Fruit fly (Drosophila melanogaster) whole organism, embryonic: ENCODE data around the gene Cnep1r2.

Experiments used
- Atf-2 ChIP-seq: fragments of 200-800 bp; sonication (Bioruptor generic); optimal IDR thresholded peaks from 2 replicates; lab custom pipeline; 2016; ENCODE audit warnings: missing biosample characterization, missing genetic modification characterization
- Awh ChIP-seq: fragments of 200-800 bp; sonication (Bioruptor generic); IDR thresholded peaks from 2 replicates; pipeline ENCODE4, ENCODE4 v1.3.6; 2022; ENCODE audit warnings: missing biosample characterization, missing genetic modification characterization
- CG11247 ChIP-seq: fragments of 200-800 bp; sonication (Bioruptor generic); IDR thresholded peaks from 2 replicates; pipeline ENCODE4 v1.3.6; 2022; ENCODE audit warnings: missing biosample characterization, missing genetic modification characterization
- CG12744 ChIP-seq: fragments of 200-800 bp; sonication (Bioruptor generic); optimal IDR thresholded peaks from 2 replicates; lab custom pipeline; 2016; ENCODE audit warnings: missing biosample characterization, missing genetic modification characterization
- CG12769 ChIP-seq: fragments of 200-800 bp; sonication (Bioruptor generic); optimal IDR thresholded peaks from 2 replicates; lab custom pipeline; 2019; ENCODE audit warnings: missing biosample characterization, mild to moderate bottlenecking, missing genetic modification characterization, moderate library complexity
- CG14441 ChIP-seq: fragments of 200-800 bp; sonication (Bioruptor generic); IDR thresholded peaks from 2 replicates; pipeline ENCODE4 v1.3.6; 2022; ENCODE audit warnings: missing biosample characterization, missing genetic modification characterization
- CG16779 ChIP-seq: fragments of 200-800 bp; sonication (Bioruptor generic); IDR thresholded peaks from 2 replicates; pipeline ENCODE4 v1.3.6; 2022; ENCODE audit warnings: missing biosample characterization, missing genetic modification characterization
- CG17361 ChIP-seq: fragments of 200-800 bp; sonication (Bioruptor generic); IDR thresholded peaks from 3 replicates; pipeline ENCODE4 v1.3.6; 2022; ENCODE audit warnings: missing biosample characterization, missing genetic modification characterization
- CG2889 ChIP-seq: fragments of 200-800 bp; sonication (Bioruptor generic); IDR thresholded peaks from 3 replicates; pipeline ENCODE4 v1.3.6; 2022; ENCODE audit warnings: missing biosample characterization, missing genetic modification characterization
- CG30020 ChIP-seq: fragments of 200-800 bp; optimal IDR thresholded peaks from 2 replicates; lab custom pipeline; 2019; ENCODE audit warnings: missing biosample characterization, mild to moderate bottlenecking, missing genetic modification characterization, moderate library complexity
- CG32532 ChIP-seq: fragments of 200-800 bp; sonication (Bioruptor generic); IDR thresholded peaks from 2 replicates; pipeline ENCODE4 v1.3.6; 2022; ENCODE audit warnings: missing biosample characterization, missing genetic modification characterization
- CG32767 ChIP-seq: fragments of 200-800 bp; sonication (Bioruptor generic); IDR thresholded peaks from 2 replicates; pipeline ENCODE4 v1.3.6; 2022; ENCODE audit warnings: missing biosample characterization, missing genetic modification characterization
- CG3281 ChIP-seq: fragments of 200-800 bp; sonication (Bioruptor generic); optimal IDR thresholded peaks from 3 replicates; lab custom pipeline; 2017; ENCODE audit warnings: missing biosample characterization, mild to moderate bottlenecking, missing genetic modification characterization
- CG3838 ChIP-seq: fragments of 200-800 bp; sonication (Bioruptor generic); optimal IDR thresholded peaks from 3 replicates; lab custom pipeline; 2016; ENCODE audit warnings: missing biosample characterization, missing genetic modification characterization
- CG4707 ChIP-seq: fragments of 200-800 bp; sonication (Bioruptor generic); optimal IDR thresholded peaks from 2 replicates; lab custom pipeline; 2018; ENCODE audit warnings: missing biosample characterization, mild to moderate bottlenecking, missing genetic modification characterization, moderate library complexity
- CG5953 ChIP-seq: fragments of 200-800 bp; sonication (Bioruptor generic); IDR thresholded peaks from 2 replicates; pipeline ENCODE4 v1.3.6; 2022; ENCODE audit warnings: missing biosample characterization, missing genetic modification characterization
- CG7745 ChIP-seq: fragments of 200-800 bp; sonication (Bioruptor generic); optimal IDR thresholded peaks from 2 replicates; lab custom pipeline; 2018; ENCODE audit warnings: missing biosample characterization, mild to moderate bottlenecking, missing genetic modification characterization, moderate library complexity
- CG8281 ChIP-seq: fragments of 200-800 bp; sonication (Bioruptor generic); optimal IDR thresholded peaks from 2 replicates; lab custom pipeline; 2018; ENCODE audit warnings: missing biosample characterization, mild to moderate bottlenecking, missing genetic modification characterization, moderate library complexity
- CG8478 ChIP-seq: fragments of >200 bp; optimal IDR thresholded peaks from 2 replicates; lab custom pipeline; 2018
- CG8924 ChIP-seq: fragments of 200-800 bp; optimal IDR thresholded peaks from 3 replicates; lab custom pipeline; 2019; ENCODE audit warnings: missing biosample characterization, mild to moderate bottlenecking, missing genetic modification characterization, moderate library complexity
- E2f1 ChIP-seq: fragments of 200-800 bp; sonication (Bioruptor generic); IDR thresholded peaks from 2 replicates; pipeline ENCODE4 v1.3.6; 2022; ENCODE audit warnings: missing biosample characterization, missing genetic modification characterization
- Fer2 ChIP-seq: fragments of 200-800 bp; sonication (Bioruptor generic); optimal IDR thresholded peaks from 2 replicates; lab custom pipeline; 2018; ENCODE audit warnings: missing biosample characterization, mild to moderate bottlenecking, missing genetic modification characterization, moderate library complexity
- Gsc ChIP-seq: fragments of 200-800 bp; sonication (Bioruptor generic); IDR thresholded peaks from 2 replicates; pipeline ENCODE4 v1.3.6; 2022; ENCODE audit warnings: missing biosample characterization, missing genetic modification characterization
- Hmx ChIP-seq: fragments of 200-800 bp; sonication (Bioruptor generic); optimal IDR thresholded peaks from 2 replicates; lab custom pipeline; 2016; ENCODE audit warnings: missing biosample characterization, missing genetic modification characterization
- Hr51 ChIP-seq, 2 experiments: fragments of 200-800 bp; sonication (Bioruptor generic); optimal IDR thresholded peaks; 2 replicates in 1 of 2; 3 replicates in 1 of 2; lab custom pipeline; 2016 to 2018; ENCODE audit warnings: missing biosample characterization in 2 of 2, missing genetic modification characterization in 2 of 2, mild to moderate bottlenecking in 1 of 2, moderate library complexity in 1 of 2
- Med ChIP-seq: fragments of 200-800 bp; sonication (Bioruptor generic); peaks from one replicate; lab custom pipeline; 2016; ENCODE audit warnings: missing biosample characterization, missing genetic modification characterization, mild to moderate bottlenecking, inconsistent platforms, moderate library complexity
- NK7.1 ChIP-seq: fragments of 200-800 bp; sonication (Bioruptor generic); optimal IDR thresholded peaks from 3 replicates; lab custom pipeline; 2016; ENCODE audit warnings: missing biosample characterization, missing genetic modification characterization
- Oaz ChIP-seq: fragments of 200-800 bp; sonication (Bioruptor generic); IDR thresholded peaks from 2 replicates; pipeline ENCODE4 v1.3.6; 2022; ENCODE audit warnings: missing biosample characterization, missing genetic modification characterization
- Side ChIP-seq: fragments of 200-800 bp; sonication (Bioruptor generic); optimal IDR thresholded peaks from 2 replicates; lab custom pipeline; 2016; ENCODE audit warnings: missing biosample characterization, missing genetic modification characterization
- ato ChIP-seq: fragments of 200-800 bp; sonication (Bioruptor generic); IDR thresholded peaks from 2 replicates; pipeline ENCODE4 v1.3.6; 2022; ENCODE audit warnings: missing biosample characterization, missing genetic modification characterization; ENCODE audit not compliant: partially characterized antibody
- bbx ChIP-seq: fragments of 200-800 bp; sonication (Bioruptor generic); IDR thresholded peaks from 2 replicates; pipeline ENCODE4 v1.3.6; 2022; ENCODE audit warnings: missing biosample characterization, missing genetic modification characterization; ENCODE audit not compliant: partially characterized antibody
- chinmo ChIP-seq: fragments of 200-800 bp; sonication (Bioruptor generic); IDR thresholded peaks from 4 replicates; pipeline ENCODE4 v1.3.6; 2022; ENCODE audit warnings: missing biosample characterization, missing genetic modification characterization; ENCODE audit not compliant: partially characterized antibody
- ci ChIP-seq: fragments of 200-800 bp; sonication (Bioruptor generic); IDR thresholded peaks from 3 replicates; pipeline ENCODE4 v1.3.6; 2022; ENCODE audit warnings: missing biosample characterization, missing genetic modification characterization
- cwo ChIP-seq: fragments of 200-800 bp; sonication (Bioruptor generic); optimal IDR thresholded peaks from 3 replicates; lab custom pipeline; 2017; ENCODE audit warnings: missing biosample characterization, missing genetic modification characterization, mild to moderate bottlenecking, moderate library complexity, missing genetic modification reagents
- ftz-f1 ChIP-seq: fragments of 200-800 bp; sonication (Bioruptor generic); optimal IDR thresholded peaks from 2 replicates; lab custom pipeline; 2016; ENCODE audit warnings: missing biosample characterization, missing genetic modification characterization
- grau ChIP-seq: fragments of 200-800 bp; optimal IDR thresholded peaks from 3 replicates; lab custom pipeline; 2019; ENCODE audit warnings: missing biosample characterization, mild to moderate bottlenecking, missing genetic modification characterization, moderate library complexity
- kay ChIP-seq: fragments of 200-800 bp; sonication (Bioruptor generic); optimal IDR thresholded peaks from 2 replicates; lab custom pipeline; 2016; ENCODE audit warnings: missing biosample characterization, missing genetic modification characterization
- mam ChIP-seq: fragments of 200-800 bp; sonication (Bioruptor generic); optimal IDR thresholded peaks from 3 replicates; lab custom pipeline; 2016; ENCODE audit warnings: missing biosample characterization, missing genetic modification characterization
- row ChIP-seq: fragments of 200-800 bp; sonication (Bioruptor generic); IDR thresholded peaks from 3 replicates; pipeline ENCODE4 v1.3.6; 2022; ENCODE audit warnings: missing biosample characterization, missing genetic modification characterization
- sens ChIP-seq: fragments of 200-800 bp; sonication (Bioruptor generic); peaks from one replicate; lab custom pipeline; 2016; ENCODE audit warnings: missing biosample characterization, missing genetic modification characterization
- sob ChIP-seq: fragments of 200-800 bp; sonication (Bioruptor generic); IDR thresholded peaks from 2 replicates; pipeline ENCODE4 v1.3.6; 2022; ENCODE audit warnings: missing biosample characterization, missing genetic modification characterization
- sr ChIP-seq: fragments of 200-800 bp; sonication (Bioruptor generic); IDR thresholded peaks from 3 replicates; pipeline ENCODE4 v1.3.6; 2022; ENCODE audit warnings: missing biosample characterization, missing genetic modification characterization
- tio ChIP-seq: fragments of 200-800 bp; sonication (Bioruptor generic); optimal IDR thresholded peaks from 2 replicates; lab custom pipeline; 2017; ENCODE audit warnings: missing biosample characterization, missing genetic modification characterization, inconsistent platforms
- tup ChIP-seq: fragments of 200-800 bp; sonication (Bioruptor generic); optimal IDR thresholded peaks from 2 replicates; lab custom pipeline; 2016; ENCODE audit warnings: missing biosample characterization, mild to moderate bottlenecking, missing genetic modification characterization, moderate library complexity
- vvl ChIP-seq: fragments of 200-800 bp; sonication (Bioruptor generic); IDR thresholded peaks from 2 replicates; pipeline ENCODE4 v1.3.6; 2022; ENCODE audit warnings: missing biosample characterization, missing genetic modification characterization
- z ChIP-seq: fragments of 200-800 bp; sonication (Bioruptor generic); IDR thresholded peaks from 3 replicates; pipeline ENCODE4 v1.3.6; 2022; ENCODE audit warnings: missing biosample characterization, missing genetic modification characterization

The Cnep1r2 gene

DNA sequence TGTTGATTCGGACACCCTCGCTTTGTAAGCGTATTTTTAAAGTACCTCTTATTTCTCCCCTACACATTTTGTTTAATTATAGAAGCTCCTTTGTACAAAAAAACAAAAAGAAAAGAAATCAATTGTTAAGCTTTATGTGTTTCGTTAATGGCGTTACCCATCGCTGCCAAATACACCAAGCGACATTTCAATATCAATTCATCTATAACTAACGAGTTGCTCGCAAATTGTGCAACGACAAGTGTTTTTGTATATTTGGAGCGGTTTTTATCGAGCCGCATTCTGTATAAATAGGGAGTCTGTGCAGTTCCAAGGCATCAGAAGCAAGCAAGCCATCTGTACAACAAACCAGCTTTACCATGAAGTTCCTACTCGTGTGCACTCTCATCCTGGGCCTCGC is 1.5 kb downstream of the Cnep1r2 start, which contains the start of gene CG18628:
Gene CG18628 (plus strand): TSS at position 301 of the 400 bp plus-strand sequence.
- TF ChIP-seq CG4707 (GFP tag; lab: Kevin White, UChicago) (no peak), CG17361 (GFP tag; lab: Robert Waterston, UW) (no peak), CG3838 (GFP tag; lab: Kevin White, UChicago) (no peak), CG12744 (GFP tag; lab: Kevin White, UChicago) (no peak), cwo (GFP tag; lab: Kevin White, UChicago) (no peak), Hmx (no peak), CG8478 (lab: Kevin White, UChicago) (no peak)
- TF ChIP-seq, all 482 proteins: peak for 0

DNA sequence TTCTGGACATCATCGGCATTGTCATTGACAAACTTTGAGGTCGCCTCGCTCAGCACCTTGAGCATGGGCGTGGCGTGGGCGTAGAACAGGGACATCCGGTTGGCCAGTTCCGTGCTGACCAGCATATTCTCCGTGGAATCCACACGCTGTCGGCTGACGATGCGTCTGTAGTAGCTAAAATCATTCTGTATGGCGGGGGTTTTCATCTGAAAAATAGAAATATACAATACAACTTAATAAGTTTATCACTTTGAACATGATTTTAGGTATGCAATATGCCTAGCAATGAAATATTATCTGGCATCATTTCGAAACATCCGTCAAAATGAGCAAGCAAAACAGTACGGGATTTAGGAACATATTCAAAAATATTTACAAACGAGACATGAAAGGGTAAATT is 3.6 kb downstream of the Cnep1r2 start, which contains the start of gene CG14154:
Gene CG14154 (plus strand): TSS at position 301 of the 400 bp plus-strand sequence.
- TF ChIP-seq sob (GFP tag; lab: Robert Waterston, UW) (no peak), sens (GFP tag; lab: Kevin White, UChicago) (peak; percentile 22), bbx (no peak)

DNA sequence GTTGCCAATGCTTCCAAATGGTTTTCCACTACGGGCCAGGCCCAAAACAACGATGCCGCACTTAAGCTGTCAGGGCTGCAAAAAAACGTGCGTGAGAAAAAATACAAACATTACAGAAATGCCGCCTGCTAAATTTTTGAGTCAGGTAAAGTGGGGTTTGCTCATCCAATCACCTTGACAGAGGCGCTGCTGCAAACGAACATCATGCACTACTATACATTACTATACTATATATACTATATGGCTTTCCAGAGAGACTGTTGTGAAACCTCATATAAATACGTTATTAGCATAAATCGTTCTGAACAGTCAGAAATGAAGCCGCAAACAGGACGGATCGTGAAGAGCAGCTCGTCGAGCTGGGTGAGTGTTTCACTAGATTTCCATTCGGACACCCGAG is 5.3 kb downstream of the Cnep1r2 start, which contains the start of gene CG14153:
Gene CG14153 (plus strand): TSS at position 301 of the 400 bp plus-strand sequence.
- TF ChIP-seq CG7745 (tag; lab: Kevin White, UChicago) (no peak), CG30020 (tag; lab: Kevin White, UChicago) (no peak), CG8281 (tag; lab: Kevin White, UChicago) (no peak), ftz-f1 (GFP tag; lab: Kevin White, UChicago) (no peak), Hr51 (GFP tag; optimal IDR thresholded peaks at IDR 0.05; lab: Kevin White, UChicago) (no peak), CG3281 (GFP tag; lab: Kevin White, UChicago) (no peak), tio (GFP tag; lab: Kevin White, UChicago) (no peak), CG8924 (tag; lab: Kevin White, UChicago) (no peak), E2f1 (GFP tag; lab: Robert Waterston, UW) (no peak), ato (GFP tag; lab: Robert Waterston, UW) (no peak), Side (GFP tag; lab: Kevin White, UChicago) (no peak), tup (no peak)

DNA sequence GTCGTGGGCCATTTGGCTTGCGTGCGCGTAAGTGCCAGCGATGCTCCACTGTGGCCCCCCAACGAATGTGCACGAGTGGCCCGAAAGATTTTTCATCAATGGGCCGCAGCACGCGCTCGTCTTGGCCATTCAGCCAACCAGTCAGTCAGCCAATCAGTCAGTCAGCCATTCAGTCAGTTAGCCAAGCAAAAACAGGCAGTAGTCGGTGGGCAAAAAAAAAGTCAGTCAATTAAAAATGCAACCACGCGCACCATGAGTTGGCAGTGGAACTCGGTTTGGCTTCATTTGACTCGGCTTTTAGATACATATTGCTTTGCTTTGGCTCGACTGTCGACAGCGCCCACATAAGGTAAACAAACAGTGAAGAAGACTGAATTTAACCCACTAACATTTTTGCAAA is 8.0 kb downstream of the Cnep1r2 start:
- TF ChIP-seq CG5953 (GFP tag; lab: Robert Waterston, UW), result peak; percentile 7; the same call in 1 of the 2 replicates
- TF ChIP-seq CG32767, result no peak
- TF ChIP-seq Fer2 (tag; lab: Kevin White, UChicago), result no peak
- peak; percentile 29; the same call in 1 of the 3 replicates for TF ChIP-seq row
- 0 out of 3 replicates have a peak, but pooled peaks have one; percentile 39 for TF ChIP-seq CG2889 (GFP tag; lab: Robert Waterston, UW)
- TF ChIP-seq CG12769, result peak; percentile 12
- TF ChIP-seq chinmo, result peak; percentile 43; the same call in 1 of the 4 replicates
- no peak for TF ChIP-seq Atf-2 (GFP tag; lab: Kevin White, UChicago)
- TF ChIP-seq sr, result peak; percentile 62; the same call in 1 of the 3 replicates
- peak; percentile 2; the same call in 1 of the 2 replicates for TF ChIP-seq CG14441
- TF ChIP-seq Gsc (GFP tag; lab: Robert Waterston, UW), result no peak
- peak; percentile 42; the same call in 1 of the 2 replicates for TF ChIP-seq vvl
- peak; percentile 46; the same call in 1 of the 3 replicates for TF ChIP-seq ci (GFP tag; lab: Robert Waterston, UW)
- TF ChIP-seq Med, result peak; percentile 7
- no peak for TF ChIP-seq NK7.1 (GFP tag; lab: Kevin White, UChicago)
- TF ChIP-seq z (GFP tag; lab: Robert Waterston, UW), result 0 out of 3 replicates have a peak, but pooled peaks have one; percentile 9
- TF ChIP-seq kay (GFP tag; lab: Kevin White, UChicago), result no peak
- TF ChIP-seq CG16779, result 0 out of 2 replicates have a peak, but pooled peaks have one; percentile 25
- TF ChIP-seq grau (tag; lab: Kevin White, UChicago), result peak; percentile 43
- TF ChIP-seq Awh (GFP tag; lab: Robert Waterston, UW), result 0 out of 2 replicates have a peak, but pooled peaks have one; percentile 20
- TF ChIP-seq CG11247 (GFP tag; lab: Robert Waterston, UW), result 0 out of 2 replicates have a peak, but pooled peaks have one; percentile 28
- peak; percentile 37; the same call in 1 of the 2 replicates for TF ChIP-seq CG32532 (GFP tag; lab: Robert Waterston, UW)
- no peak for TF ChIP-seq mam (GFP tag; lab: Kevin White, UChicago)
- TF ChIP-seq CG8281 (tag; lab: Kevin White, UChicago), result peak; percentile 97
- TF ChIP-seq Oaz (GFP tag; lab: Robert Waterston, UW), result 0 out of 2 replicates have a peak, but pooled peaks have one; percentile 21
